Fruit fly (Drosophila melanogaster): Measurements from ENCODE around the gene CG11927.

Gene CG11927

DNA sequence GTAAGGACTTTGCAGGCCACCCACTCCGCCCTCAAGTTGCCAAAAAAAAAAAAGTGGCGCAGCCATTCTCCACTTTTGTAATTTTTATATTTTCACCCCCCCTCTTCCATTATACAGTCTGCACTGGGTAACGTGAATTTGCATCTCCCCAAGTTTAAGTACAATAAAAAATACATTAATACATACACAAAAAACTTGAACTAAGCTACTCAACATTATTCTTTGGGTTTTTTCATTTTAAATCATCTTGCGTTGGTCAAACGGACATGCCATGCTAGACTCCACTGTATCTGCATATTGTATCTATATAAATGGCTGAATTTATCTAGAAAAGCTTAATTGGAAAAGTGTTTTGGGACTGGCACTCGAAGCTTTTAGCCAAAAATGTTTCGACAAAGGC lies 13.9 kb downstream of the CG11927 start (continued):
- no peak for TF ChIP-seq CG11456 (GFP tag; IDR thresholded peaks at IDR 0.05)
- TF ChIP-seq Trl (optimal IDR thresholded peaks at IDR 0.05): no peak
- no peak for TF ChIP-seq Trl (GFP tag; optimal IDR thresholded peaks at IDR 0.05)
- TF ChIP-seq CG12219 (GFP tag; optimal IDR thresholded peaks at IDR 0.05): no peak
- no peak for TF ChIP-seq CG10209 (GFP tag; optimal IDR thresholded peaks at IDR 0.05)
- TF ChIP-seq ATbp (GFP tag; optimal IDR thresholded peaks at IDR 0.05): no peak
- TF ChIP-seq CG8388 (GFP tag; optimal IDR thresholded peaks at IDR 0.05): no peak
- TF ChIP-seq z (GFP tag; IDR thresholded peaks at IDR 0.05): no peak
- TF ChIP-seq Gug (GFP tag; IDR thresholded peaks at IDR 0.05): peak; percentile 66; the same call in 3 of the 4 replicates
- TF ChIP-seq Dip3 (GFP tag; optimal IDR thresholded peaks at IDR 0.05): peak; percentile 23
- TF ChIP-seq GATAe (GFP tag; conservative IDR thresholded peaks at IDR 0.05): no peak
- TF ChIP-seq CG3163 (GFP tag; optimal IDR thresholded peaks at IDR 0.05): no peak
- TF ChIP-seq CG17361 (GFP tag; IDR thresholded peaks at IDR 0.05): no peak; the same call in 2 of the 3 replicates
- TF ChIP-seq hkb (optimal IDR thresholded peaks at IDR 0.05): no peak
- peak; percentile 47; the same call in 1 of the 2 replicates for TF ChIP-seq hkb (GFP tag; IDR thresholded peaks at IDR 0.05)
- TF ChIP-seq crc (GFP tag; optimal IDR thresholded peaks at IDR 0.05): no peak
- TF ChIP-seq knrl (GFP tag; IDR thresholded peaks at IDR 0.05; ENCODE audit: partially characterized antibody): no peak
- TF ChIP-seq CG32767 (GFP tag; IDR thresholded peaks at IDR 0.05): no peak
- no peak for TF ChIP-seq oc (tag; optimal IDR thresholded peaks at IDR 0.05)
- no peak for TF ChIP-seq prd (optimal IDR thresholded peaks at IDR 0.05)
- peak; percentile 76; the same call in 2 of the 3 replicates for TF ChIP-seq prd (GFP tag; IDR thresholded peaks at IDR 0.05)
- no peak for TF ChIP-seq slp2 (GFP tag; optimal IDR thresholded peaks at IDR 0.05)
- no peak for TF ChIP-seq Side (GFP tag; optimal IDR thresholded peaks at IDR 0.05)
- TF ChIP-seq Six4 (GFP tag; optimal IDR thresholded peaks at IDR 0.05): no peak
- TF ChIP-seq sim (GFP tag; IDR thresholded peaks at IDR 0.05): no peak
- peak; percentile 23; the same call in 1 of the 3 replicates for TF ChIP-seq tgo (GFP tag; IDR thresholded peaks at IDR 0.05)
- TF ChIP-seq Neu2 (GFP tag; optimal IDR thresholded peaks at IDR 0.05; ENCODE audit: borderline replicate concordance): no peak
- peak; percentile 79 for TF ChIP-seq CG14441 (GFP tag; IDR thresholded peaks at IDR 0.05)
- TF ChIP-seq dimm (GFP tag; IDR thresholded peaks at IDR 0.05): no peak
- no peak for TF ChIP-seq p53 (GFP tag; optimal IDR thresholded peaks at IDR 0.05)
- TF ChIP-seq CG3847 (GFP tag; IDR thresholded peaks at IDR 0.05): no peak
- peak; percentile 37 for TF ChIP-seq CG2120 (GFP tag; optimal IDR thresholded peaks at IDR 0.05)
- TF ChIP-seq Taf1 (GFP tag; IDR thresholded peaks at IDR 0.05): 0 out of 2 replicates have a peak, but pooled peaks have one; percentile 15
- no peak for TF ChIP-seq Xbp1 (GFP tag; optimal IDR thresholded peaks at IDR 0.05)
- no peak for TF ChIP-seq CG13775 (GFP tag; optimal IDR thresholded peaks at IDR 0.05)
- peak; percentile 36 for TF ChIP-seq CG7839 (tag; optimal IDR thresholded peaks at IDR 0.05)
- no peak for TF ChIP-seq Myb (GFP tag; optimal IDR thresholded peaks at IDR 0.05)
- no peak for TF ChIP-seq pan (optimal IDR thresholded peaks at IDR 0.05)
- TF ChIP-seq pan (GFP tag; optimal IDR thresholded peaks at IDR 0.05 in 1 of 2, IDR thresholded peaks at IDR 0.05 in 1 of 2): peak in 1 of 2 experiments; percentile 63
- TF ChIP-seq psq (GFP tag; optimal IDR thresholded peaks at IDR 0.05): no peak
- no peak for TF ChIP-seq CG1792 (GFP tag; optimal IDR thresholded peaks at IDR 0.05)
- peak; percentile 7 for TF ChIP-seq HHEX (GFP tag; optimal IDR thresholded peaks at IDR 0.05)
- no peak for TF ChIP-seq disco-r (GFP tag; optimal IDR thresholded peaks at IDR 0.05)
- TF ChIP-seq Atf-2 (GFP tag; optimal IDR thresholded peaks at IDR 0.05): no peak
- no peak for TF ChIP-seq CG12942 (GFP tag; optimal IDR thresholded peaks at IDR 0.05)
- no peak for TF ChIP-seq gce (GFP tag; IDR thresholded peaks at IDR 0.05)
- no peak for TF ChIP-seq CG3995 (GFP tag; optimal IDR thresholded peaks at IDR 0.05)
- TF ChIP-seq Mad (GFP tag; optimal IDR thresholded peaks at IDR 0.05): no peak
- no peak for TF ChIP-seq CG14860 (GFP tag; IDR thresholded peaks at IDR 0.05; ENCODE audit: partially characterized antibody)
- no peak for TF ChIP-seq al (GFP tag; IDR thresholded peaks at IDR 0.05)
- TF ChIP-seq CG9727 (GFP tag; optimal IDR thresholded peaks at IDR 0.05): peak; percentile 4
- TF ChIP-seq CG12659 (GFP tag; optimal IDR thresholded peaks at IDR 0.05): no peak
- TF ChIP-seq gt (GFP tag; IDR thresholded peaks at IDR 0.05): no peak
- TF ChIP-seq CG4360 (GFP tag; IDR thresholded peaks at IDR 0.05): no peak
